Worm (Caenorhabditis elegans) whole organism, L2 larva: ENCODE measurements around the gene F54F12.1.

Source experiments
- C34F6.9 ChIP-seq: fragments of 150-350 bp; optimal IDR thresholded peaks from 2 replicates; lab custom pipeline; 2014; ENCODE audit warnings: missing biosample characterization, missing genetic modification characterization
- F13H6.1 ChIP-seq: sonication (generic microtip); optimal IDR thresholded peaks from 2 replicates; lab custom pipeline; 2016; ENCODE audit warnings: missing genetic modification characterization, missing compliant biosample characterization
- R02D3.7 ChIP-seq: fragments of 150-350 bp; optimal IDR thresholded peaks from 2 replicates; lab custom pipeline; 2014; ENCODE audit warnings: missing biosample characterization, missing genetic modification characterization
- ZK546.5 ChIP-seq: sonication (generic microtip); optimal IDR thresholded peaks from 2 replicates; lab custom pipeline; 2017; ENCODE audit warnings: missing biosample characterization, missing genetic modification characterization
- alr-1 ChIP-seq: fragments of 150-350 bp; optimal IDR thresholded peaks from 2 replicates; lab custom pipeline; 2014; ENCODE audit warnings: missing biosample characterization, missing genetic modification characterization
- aly-2 ChIP-seq: fragments of 150-350 bp; optimal IDR thresholded peaks from 2 replicates; lab custom pipeline; 2014; ENCODE audit warnings: missing biosample characterization, missing genetic modification characterization
- ama-1 ChIP-seq: fragments of 150-350 bp; optimal IDR thresholded peaks from 2 replicates; lab custom pipeline; 2018; ENCODE audit warnings: inconsistent platforms
- blmp-1 ChIP-seq: sonication (generic microtip); optimal IDR thresholded peaks from 2 replicates; lab custom pipeline; 2017; ENCODE audit warnings: missing genetic modification characterization, mild to moderate bottlenecking, missing compliant biosample characterization, antibody characterized with exemption, moderate library complexity; ENCODE audit not compliant: insufficient read depth
- ceh-16 ChIP-seq: fragments of 150-350 bp; optimal IDR thresholded peaks from 2 replicates; lab custom pipeline; 2014; ENCODE audit warnings: missing biosample characterization, missing genetic modification characterization
- ceh-82 ChIP-seq: fragments of 150-350 bp; optimal IDR thresholded peaks from 2 replicates; lab custom pipeline; 2014; ENCODE audit warnings: missing biosample characterization, missing genetic modification characterization
- dmd-4 ChIP-seq: sonication (generic microtip); optimal IDR thresholded peaks from 2 replicates; lab custom pipeline; 2017; ENCODE audit warnings: missing biosample characterization, missing genetic modification characterization
- elt-1 ChIP-seq: fragments of 150-350 bp; optimal IDR thresholded peaks from 2 replicates; lab custom pipeline; 2014; ENCODE audit warnings: missing biosample characterization, missing genetic modification characterization
- elt-3 ChIP-seq: sonication (generic microtip); optimal IDR thresholded peaks from 2 replicates; lab custom pipeline; 2017; ENCODE audit warnings: missing biosample characterization, missing genetic modification characterization
- gmeb-1 ChIP-seq: fragments of 150-350 bp; optimal IDR thresholded peaks from 2 replicates; lab custom pipeline; 2014; ENCODE audit warnings: missing biosample characterization, missing genetic modification characterization
- lin-11 ChIP-seq: fragments of 150-350 bp; sonication (generic microtip); optimal IDR thresholded peaks from 2 replicates; lab custom pipeline; 2014; ENCODE audit warnings: missing biosample characterization, missing genetic modification characterization, inconsistent platforms, mixed read lengths
- lin-13 ChIP-seq: fragments of 150-350 bp; optimal IDR thresholded peaks from 2 replicates; lab custom pipeline; 2014; ENCODE audit warnings: missing biosample characterization, missing genetic modification reagents, missing genetic modification characterization
- lsy-2 ChIP-seq, 2 experiments: fragments of 150-350 bp in 1 of 2; sonication (generic microtip) in 1 of 2; optimal IDR thresholded peaks; 2 replicates each; lab custom pipeline; 2014 to 2017; ENCODE audit warnings: missing biosample characterization in 2 of 2, missing genetic modification characterization in 2 of 2
- mab-5 ChIP-seq: fragments of 150-350 bp; optimal IDR thresholded peaks from 2 replicates; lab custom pipeline; 2014; ENCODE audit warnings: missing biosample characterization, missing genetic modification characterization
- mbf-1 ChIP-seq: sonication (generic microtip); optimal IDR thresholded peaks from 2 replicates; lab custom pipeline; 2017; ENCODE audit warnings: missing biosample characterization, missing genetic modification characterization
- mdl-1 ChIP-seq, 2 experiments: fragments of 150-350 bp in 1 of 2; sonication (generic microtip) in 1 of 2; optimal IDR thresholded peaks; 2 replicates each; lab custom pipeline; 2017; ENCODE audit warnings: missing biosample characterization in 2 of 2, missing genetic modification characterization in 2 of 2
- nhr-10 ChIP-seq: sonication (generic microtip); optimal IDR thresholded peaks from 2 replicates; lab custom pipeline; 2017; ENCODE audit warnings: missing biosample characterization, missing genetic modification characterization
- nhr-11 ChIP-seq: fragments of 150-350 bp; optimal IDR thresholded peaks from 2 replicates; lab custom pipeline; 2014; ENCODE audit warnings: missing biosample characterization, missing genetic modification characterization
- nhr-129 ChIP-seq: fragments of 150-350 bp; optimal IDR thresholded peaks from 2 replicates; lab custom pipeline; 2014; ENCODE audit warnings: missing biosample characterization, missing genetic modification characterization
- nhr-21 ChIP-seq: fragments of 150-350 bp; optimal IDR thresholded peaks from 2 replicates; lab custom pipeline; 2014; ENCODE audit warnings: missing biosample characterization, missing genetic modification characterization
- nhr-25 ChIP-seq: fragments of 150-350 bp; sonication (generic microtip); optimal IDR thresholded peaks from 3 replicates; lab custom pipeline; 2014; ENCODE audit warnings: missing biosample characterization, missing genetic modification characterization
- nhr-6 ChIP-seq: fragments of 150-350 bp; optimal IDR thresholded peaks from 2 replicates; lab custom pipeline; 2014; ENCODE audit warnings: missing biosample characterization, missing genetic modification characterization
- nhr-77 ChIP-seq: fragments of 150-350 bp; optimal IDR thresholded peaks from 2 replicates; lab custom pipeline; 2014; ENCODE audit warnings: missing biosample characterization, missing genetic modification characterization
- peb-1 ChIP-seq: fragments of 150-350 bp; optimal IDR thresholded peaks from 2 replicates; lab custom pipeline; 2014; ENCODE audit warnings: missing biosample characterization, missing genetic modification characterization
- sma-9 ChIP-seq, 2 experiments: fragments of 150-350 bp in 1 of 2; sonication (generic microtip) in 1 of 2; optimal IDR thresholded peaks; 2 replicates each; lab custom pipeline; 2014 to 2016; ENCODE audit warnings: missing genetic modification characterization in 2 of 2, mild to moderate bottlenecking in 1 of 2, missing biosample characterization in 1 of 2, missing compliant biosample characterization in 1 of 2, missing genetic modification reagents in 1 of 2, moderate library complexity in 1 of 2
- snpc-4 ChIP-seq: fragments of 150-350 bp; optimal IDR thresholded peaks from 2 replicates; lab custom pipeline; 2014; ENCODE audit warnings: missing biosample characterization, missing genetic modification characterization
- unc-55 ChIP-seq: fragments of 150-350 bp; sonication (generic microtip); optimal IDR thresholded peaks from 3 replicates; lab custom pipeline; 2014; ENCODE audit warnings: missing biosample characterization, missing genetic modification reagents, missing genetic modification characterization
- unc-62 ChIP-seq: fragments of 150-350 bp; optimal IDR thresholded peaks from 2 replicates; lab custom pipeline; 2014; ENCODE audit warnings: missing biosample characterization, missing genetic modification reagents, missing genetic modification characterization
- zag-1 ChIP-seq: fragments of 150-350 bp; optimal IDR thresholded peaks from 2 replicates; lab custom pipeline; 2014; ENCODE audit warnings: missing biosample characterization, missing genetic modification characterization
- ztf-1 ChIP-seq: fragments of 200-800 bp; sonication (Bioruptor generic); conservative IDR thresholded peaks from 2 replicates; pipeline ENCODE4 v1.3.6; 2022; ENCODE audit warnings: missing genetic modification characterization, missing compliant biosample characterization
- ztf-11 ChIP-seq: sonication (generic microtip); optimal IDR thresholded peaks from 2 replicates; lab custom pipeline; 2017; ENCODE audit warnings: missing biosample characterization, missing genetic modification characterization
- ztf-4 ChIP-seq: fragments of 150-350 bp; optimal IDR thresholded peaks from 2 replicates; lab custom pipeline; 2014; ENCODE audit warnings: missing biosample characterization, missing genetic modification characterization

F54F12.1 gene

DNA sequence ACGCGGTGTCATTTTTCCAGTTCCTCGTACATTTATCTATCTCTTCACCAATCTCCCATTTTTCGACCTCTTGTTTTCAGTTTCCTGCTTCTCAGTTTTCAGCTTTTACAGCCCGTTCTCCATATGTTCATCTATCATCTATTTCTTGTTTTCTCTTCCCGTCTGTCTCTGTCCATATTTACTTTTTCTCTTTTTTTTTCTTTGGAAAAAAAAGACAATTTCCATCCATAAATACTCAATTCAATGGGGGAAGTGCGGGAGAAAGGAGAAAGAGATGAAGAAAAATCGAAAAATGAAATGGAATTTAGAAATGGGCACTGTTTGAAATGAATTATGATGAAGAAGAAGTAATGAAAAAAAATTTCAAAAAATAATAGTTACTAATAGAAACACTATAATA, 2.9 kb upstream of the F54F12.1 start:
- peak; percentile 74 for TF ChIP-seq unc-55 (GFP tag; lab: Kevin White, UChicago)
- TF ChIP-seq elt-3: no peak

DNA sequence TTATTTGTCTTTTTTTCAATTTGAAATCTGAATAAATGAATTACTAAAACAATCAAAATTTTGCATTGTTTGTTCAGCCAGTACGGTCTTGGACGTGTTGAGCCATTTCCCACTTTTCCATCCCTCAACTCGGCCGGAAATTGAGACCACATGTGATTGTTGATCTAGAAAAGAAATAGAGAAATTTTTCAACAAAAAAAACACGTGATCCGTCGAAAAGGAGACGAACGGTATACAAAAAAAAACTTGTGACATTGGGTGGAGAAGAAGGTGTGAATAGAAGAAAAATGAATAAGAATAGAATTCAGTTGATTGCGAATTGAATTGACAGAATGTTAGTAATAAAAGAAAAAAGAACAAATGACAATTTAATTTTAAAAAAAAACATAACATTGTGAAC, 1.5 kb upstream of the F54F12.1 start:
- no peak for TF ChIP-seq ZK546.5 (tag; lab: Kevin White, UChicago)
- TF ChIP-seq nhr-77 (tag; lab: Kevin White, UChicago): no peak
- no peak for TF ChIP-seq ceh-16 (tag; lab: Kevin White, UChicago)
- TF ChIP-seq snpc-4 (tag; lab: Kevin White, UChicago): no peak
- no peak for TF ChIP-seq blmp-1
- TF ChIP-seq ztf-1: no peak
- peak; percentile 23 for TF ChIP-seq nhr-129 (tag; lab: Kevin White, UChicago)
- no peak for TF ChIP-seq unc-62 (GFP tag; lab: Kevin White, UChicago)

DNA sequence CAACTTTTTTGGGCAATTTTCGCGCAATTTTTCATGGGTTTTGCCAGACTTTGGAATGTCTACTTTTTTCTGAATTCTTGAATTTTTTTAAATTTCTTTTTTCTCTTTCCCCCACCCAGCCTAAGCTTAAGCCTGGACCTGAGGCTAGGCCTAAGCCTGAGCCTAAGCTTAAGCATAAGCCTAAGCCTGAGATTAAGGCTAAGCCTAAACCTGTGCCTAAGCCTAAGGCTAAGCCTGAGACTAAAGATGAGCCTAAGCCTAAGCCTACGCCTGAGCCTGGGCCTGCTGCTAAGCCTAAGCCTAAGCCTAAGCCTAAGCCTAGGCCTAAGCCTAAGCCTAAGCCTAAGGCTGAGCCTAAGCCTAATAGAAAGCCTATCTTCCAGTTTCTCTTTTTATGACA, 988 bp upstream of the F54F12.1 start:
- TF ChIP-seq aly-2 (tag; lab: Kevin White, UChicago) (no peak), lin-11 (tag; lab: Kevin White, UChicago) (no peak), nhr-10 (tag; lab: Kevin White, UChicago) (no peak), ztf-4 (tag; lab: Kevin White, UChicago) (no peak)

DNA sequence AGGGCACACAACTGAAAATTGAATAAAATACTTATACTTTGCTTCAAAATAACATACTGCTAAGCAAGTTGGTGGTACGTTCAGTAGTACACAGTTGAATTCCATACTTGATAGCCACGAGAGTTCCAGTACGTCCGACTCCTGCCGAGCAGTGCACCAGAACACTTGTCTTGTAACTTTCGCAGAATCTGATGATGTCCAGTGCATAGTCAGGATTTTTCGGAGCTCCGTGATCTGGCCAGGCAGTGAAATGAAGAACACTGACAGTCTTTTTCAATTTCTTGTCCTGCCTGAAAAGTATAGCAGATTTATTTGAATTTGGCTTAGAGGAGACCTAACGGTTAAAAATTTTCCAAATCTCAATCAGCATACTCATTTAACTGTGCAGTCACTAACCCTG, 5.3 kb downstream of the F54F12.1 start:
- no peak for TF ChIP-seq C34F6.9 (tag; lab: Kevin White, UChicago)
- TF ChIP-seq peb-1 (tag; lab: Kevin White, UChicago): no peak
- no peak for TF ChIP-seq lin-13
- TF ChIP-seq elt-1 (tag; lab: Kevin White, UChicago): no peak
- TF ChIP-seq nhr-6 (tag; lab: Kevin White, UChicago): no peak
- TF ChIP-seq aly-2 (tag; lab: Kevin White, UChicago): no peak
- no peak for TF ChIP-seq snpc-4 (tag; lab: Kevin White, UChicago)
- no peak for TF ChIP-seq ama-1 (lab: Kevin White, UChicago)

DNA sequence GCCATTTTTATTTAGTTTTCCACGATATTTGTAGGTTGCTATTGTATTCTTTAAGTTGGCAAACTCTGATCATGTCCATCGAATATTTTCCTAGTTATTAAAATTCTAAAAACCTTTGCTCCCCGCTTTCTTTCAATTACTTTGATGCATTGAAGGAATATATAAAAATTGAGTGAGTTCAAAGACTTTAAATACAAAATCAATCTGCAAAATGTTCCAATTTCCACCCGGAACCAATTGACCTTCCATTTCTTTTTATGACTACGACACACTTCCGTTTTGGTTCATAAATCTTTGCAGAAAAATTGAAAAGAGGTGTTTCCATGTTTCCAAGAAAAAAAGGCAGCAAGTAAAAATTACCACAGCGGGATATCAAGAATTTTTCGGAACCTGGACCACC, 15.5 kb downstream of the F54F12.1 start, which contains the start of gene F54F12.2:
TSS of gene F54F12.2 (plus strand) at position 301 of the 400 bp plus-strand sequence.
- TF ChIP-seq dmd-4 (tag; lab: Kevin White, UChicago) (no peak), lin-11 (tag; lab: Kevin White, UChicago) (no peak), nhr-11 (tag; lab: Kevin White, UChicago) (no peak), lsy-2 (tag; optimal IDR thresholded peaks at IDR 0.05; lab: Kevin White, UChicago) (no peak), peb-1 (tag; lab: Kevin White, UChicago) (no peak), elt-1 (tag; lab: Kevin White, UChicago) (no peak), ceh-82 (tag; lab: Kevin White, UChicago) (no peak), mab-5 (tag; lab: Kevin White, UChicago) (no peak), mdl-1 (tag; optimal IDR thresholded peaks at IDR 0.05; lab: Kevin White, UChicago) (no peak), sma-9 (GFP tag; optimal IDR thresholded peaks at IDR 0.05; lab: Kevin White, UChicago) (no peak), sma-9 (tag; optimal IDR thresholded peaks at IDR 0.05; lab: Kevin White, UChicago) (no peak), C34F6.9 (tag; lab: Kevin White, UChicago) (no peak), blmp-1 (no peak)
- TF ChIP-seq, all 48 proteins: peak for 0

DNA sequence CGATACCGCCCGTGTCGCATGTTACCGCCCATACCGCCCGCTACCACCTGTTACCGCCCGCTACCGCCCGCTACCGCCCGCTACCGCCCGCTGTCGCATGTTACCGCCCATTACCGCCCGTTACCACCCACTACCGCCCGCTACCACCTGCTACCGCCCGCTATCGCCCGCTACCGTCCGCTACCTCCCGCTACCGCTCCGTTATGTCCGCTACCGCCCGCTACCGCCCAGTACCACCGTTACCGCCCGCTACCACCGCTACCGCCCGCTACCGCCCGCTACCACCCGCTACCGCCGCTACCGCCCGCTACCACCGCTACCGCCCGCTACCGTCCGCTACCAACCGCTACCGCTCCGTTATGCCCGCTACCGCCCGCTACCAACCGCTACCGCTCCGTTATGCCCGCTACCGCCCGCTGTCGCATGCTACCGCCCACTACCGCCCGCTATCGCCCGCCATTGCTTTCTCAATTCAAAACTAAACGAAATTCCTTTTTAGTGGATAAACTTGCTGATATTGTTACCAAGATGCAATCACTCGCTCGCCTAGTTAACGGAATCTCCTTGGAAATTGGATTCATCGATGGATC, 22.7 kb downstream of the F54F12.1 start:
- TF ChIP-seq nhr-10 (tag; lab: Kevin White, UChicago) (no peak), F13H6.1 (no peak), ceh-82 (tag; lab: Kevin White, UChicago) (no peak), nhr-21 (no peak), peb-1 (tag; lab: Kevin White, UChicago) (no peak), mbf-1 (tag; lab: Kevin White, UChicago) (no peak), gmeb-1 (tag; lab: Kevin White, UChicago) (no peak), zag-1 (no peak), lin-11 (tag; lab: Kevin White, UChicago) (no peak), nhr-25 (no peak), lin-13 (no peak), unc-62 (GFP tag; lab: Kevin White, UChicago) (no peak), ztf-11 (no peak), ceh-16 (tag; lab: Kevin White, UChicago) (no peak), nhr-11 (tag; lab: Kevin White, UChicago) (no peak), R02D3.7 (tag; lab: Kevin White, UChicago) (no peak), mdl-1 (tag; optimal IDR thresholded peaks at IDR 0.05; lab: Kevin White, UChicago) (no peak), aly-2 (tag; lab: Kevin White, UChicago) (no peak), alr-1 (tag; lab: Kevin White, UChicago) (no peak)
